Worm (Caenorhabditis elegans) whole organism, mixed stage, embryonic: Measurements from ENCODE around the gene sir-2.2.

Experiments used
- ces-1 ChIP-seq: fragments of 150-350 bp; optimal IDR thresholded peaks from 2 replicates; lab custom pipeline; 2014; ENCODE audit warnings: missing biosample characterization, missing genetic modification reagents, missing genetic modification characterization
- elt-3 ChIP-seq: fragments of 150-350 bp; optimal IDR thresholded peaks from 2 replicates; lab custom pipeline; 2014; ENCODE audit warnings: missing biosample characterization, missing genetic modification characterization
- ham-2 ChIP-seq: fragments of 200-800 bp; sonication (Bioruptor generic); optimal IDR thresholded peaks from 2 replicates; lab custom pipeline; 2018; ENCODE audit warnings: mild to moderate bottlenecking, missing genetic modification characterization, missing compliant biosample characterization
- lin-13 ChIP-seq: fragments of 150-350 bp; optimal IDR thresholded peaks from 2 replicates; lab custom pipeline; 2014; ENCODE audit warnings: missing biosample characterization, missing genetic modification characterization
- mab-5 ChIP-seq: fragments of 150-350 bp; optimal IDR thresholded peaks from 2 replicates; lab custom pipeline; 2014; ENCODE audit warnings: missing biosample characterization, missing genetic modification characterization
- mep-1 ChIP-seq: fragments of 150-350 bp; optimal IDR thresholded peaks from 2 replicates; lab custom pipeline; 2017; ENCODE audit warnings: missing biosample characterization, missing genetic modification reagents, missing genetic modification characterization, inconsistent platforms
- nhr-12 ChIP-seq: fragments of 150-350 bp; optimal IDR thresholded peaks from 2 replicates; lab custom pipeline; 2014; ENCODE audit warnings: missing biosample characterization, missing genetic modification characterization
- nhr-2 ChIP-seq: fragments of 150-350 bp; optimal IDR thresholded peaks from 2 replicates; lab custom pipeline; 2014; ENCODE audit warnings: missing biosample characterization, missing genetic modification characterization
- nhr-237 ChIP-seq: fragments of 150-350 bp; optimal IDR thresholded peaks from 2 replicates; lab custom pipeline; 2014; ENCODE audit warnings: missing biosample characterization, missing genetic modification characterization
- nhr-76 ChIP-seq: sonication (generic microtip); optimal IDR thresholded peaks from 2 replicates; lab custom pipeline; 2017; ENCODE audit warnings: missing biosample characterization, missing genetic modification characterization
- pha-4 ChIP-seq: fragments of 150-350 bp; optimal IDR thresholded peaks from 2 replicates; lab custom pipeline; 2018; ENCODE audit warnings: missing biosample characterization, missing genetic modification reagents, missing genetic modification characterization
- snpc-4 ChIP-seq: fragments of 150-350 bp; optimal IDR thresholded peaks from 2 replicates; lab custom pipeline; 2014; ENCODE audit warnings: missing biosample characterization, missing genetic modification characterization
- unc-62 ChIP-seq: fragments of 150-350 bp; optimal IDR thresholded peaks from 2 replicates; lab custom pipeline; 2014; ENCODE audit warnings: missing biosample characterization, missing genetic modification reagents, missing genetic modification characterization
- zip-8 ChIP-seq: fragments of 150-350 bp; optimal IDR thresholded peaks from 2 replicates; lab custom pipeline; 2014; ENCODE audit warnings: missing biosample characterization, missing genetic modification characterization

ce11 chrX:13341853-13342252 is 14.0 kb downstream of the sir-2.2 start:
- no peak for TF ChIP-seq lin-13
- no peak for TF ChIP-seq pha-4
- TF ChIP-seq nhr-237: no peak
- TF ChIP-seq elt-3 (tag; lab: Kevin White, UChicago): no peak
- no peak for TF ChIP-seq nhr-76 (tag; lab: Kevin White, UChicago)
- no peak for TF ChIP-seq nhr-12 (tag; lab: Kevin White, UChicago)
- no peak for TF ChIP-seq mep-1 (tag; lab: Kevin White, UChicago)
- TF ChIP-seq ces-1 (GFP tag; lab: Kevin White, UChicago): no peak
- no peak for TF ChIP-seq unc-62 (GFP tag; lab: Kevin White, UChicago)
- no peak for TF ChIP-seq snpc-4 (tag; lab: Kevin White, UChicago)
- TF ChIP-seq mab-5 (tag; lab: Kevin White, UChicago): no peak
- no peak for TF ChIP-seq nhr-2 (tag; lab: Kevin White, UChicago)
- no peak for TF ChIP-seq zip-8 (tag; lab: Kevin White, UChicago)
- no peak for TF ChIP-seq ham-2 (GFP tag; lab: Kevin White, UChicago)
